Fruit fly (Drosophila melanogaster) Kc167 (cell line): ENCODE results near the gene Atpalpha.

Source experiments
- Myc ChIP-seq: fragments of >200 bp; optimal IDR thresholded peaks from 2 replicates; lab custom pipeline; 2017; ENCODE audit warnings: missing external identifiers
- Sin3A ChIP-seq: fragments of >200 bp; optimal IDR thresholded peaks from 2 replicates; lab custom pipeline; 2018; ENCODE audit warnings: missing external identifiers
- h ChIP-seq: fragments of >200 bp; optimal IDR thresholded peaks from 3 replicates; lab custom pipeline; 2018; ENCODE audit warnings: missing external identifiers
- insv ChIP-seq: fragments of >200 bp; optimal IDR thresholded peaks from 3 replicates; lab custom pipeline; 2018; ENCODE audit warnings: missing external identifiers
- psq ChIP-seq: fragments of >200 bp; optimal IDR thresholded peaks from 2 replicates; lab custom pipeline; 2017; ENCODE audit warnings: missing external identifiers
- ttk ChIP-seq: sonication (Bioruptor generic); optimal IDR thresholded peaks from 2 replicates; lab custom pipeline; 2017; ENCODE audit warnings: missing external identifiers

Gene Atpalpha

dm6 chr3R:20949749-20950676 is 1.5 kb downstream of the Atpalpha start:
- no peak for TF ChIP-seq psq
- no peak for TF ChIP-seq insv (lab: Kevin White, UChicago)
- no peak for TF ChIP-seq h (lab: Kevin White, UChicago)
- TF ChIP-seq Sin3A (lab: Kevin White, UChicago) = no peak
- no peak for TF ChIP-seq ttk (lab: Kevin White, UChicago)
- no peak for TF ChIP-seq Myc (lab: Kevin White, UChicago)

- TF ChIP-seq insv (lab: Kevin White, UChicago) = no peak
- no peak for TF ChIP-seq psq
- TF ChIP-seq h (lab: Kevin White, UChicago) = no peak
- no peak for TF ChIP-seq Sin3A (lab: Kevin White, UChicago)
- no peak for TF ChIP-seq Myc (lab: Kevin White, UChicago)
- TF ChIP-seq ttk (lab: Kevin White, UChicago) = no peak
Measured at dm6 chr3R:20950677-20951018, 2.1 kb downstream of the Atpalpha start.

- TF ChIP-seq insv (lab: Kevin White, UChicago) = no peak
- TF ChIP-seq ttk (lab: Kevin White, UChicago) = no peak
- TF ChIP-seq Myc (lab: Kevin White, UChicago) = no peak
- no peak for TF ChIP-seq Sin3A (lab: Kevin White, UChicago)
- TF ChIP-seq psq = no peak
- no peak for TF ChIP-seq h (lab: Kevin White, UChicago)
Measured at dm6 chr3R:20951353-20951955, 2.9 kb downstream of the Atpalpha start.

- no peak for TF ChIP-seq ttk (lab: Kevin White, UChicago)
- no peak for TF ChIP-seq Sin3A (lab: Kevin White, UChicago)
- TF ChIP-seq Myc (lab: Kevin White, UChicago) = no peak
- no peak for TF ChIP-seq insv (lab: Kevin White, UChicago)
- TF ChIP-seq psq = no peak
- no peak for TF ChIP-seq h (lab: Kevin White, UChicago)
Measured at dm6 chr3R:20952423-20953013, 4.0 kb downstream of the Atpalpha start.

dm6 chr3R:20954531-20954930 is 6.0 kb downstream of the Atpalpha start:
- TF ChIP-seq Myc (lab: Kevin White, UChicago) (no peak), insv (lab: Kevin White, UChicago) (no peak)

- TF ChIP-seq h (lab: Kevin White, UChicago) = no peak
- no peak for TF ChIP-seq insv (lab: Kevin White, UChicago)
- no peak for TF ChIP-seq psq
- no peak for TF ChIP-seq Myc (lab: Kevin White, UChicago)
- TF ChIP-seq Sin3A (lab: Kevin White, UChicago) = no peak
- TF ChIP-seq ttk (lab: Kevin White, UChicago) = no peak
Measured at dm6 chr3R:20955119-20955518, 6.6 kb downstream of the Atpalpha start.

- TF ChIP-seq ttk (lab: Kevin White, UChicago) (no peak), Myc (lab: Kevin White, UChicago) (no peak), psq (no peak), h (lab: Kevin White, UChicago) (no peak), insv (lab: Kevin White, UChicago) (no peak), Sin3A (lab: Kevin White, UChicago) (no peak)
Measured at dm6 chr3R:20955932-20956636, 7.6 kb downstream of the Atpalpha start.

- TF ChIP-seq psq (no peak), Myc (lab: Kevin White, UChicago) (no peak), ttk (lab: Kevin White, UChicago) (no peak), Sin3A (lab: Kevin White, UChicago) (no peak), insv (lab: Kevin White, UChicago) (no peak)
Measured at dm6 chr3R:20956875-20957874, 8.7 kb downstream of the Atpalpha start.

- TF ChIP-seq insv (lab: Kevin White, UChicago) = no peak
Measured at dm6 chr3R:20958599-20959150, 10.2 kb downstream of the Atpalpha start.

- TF ChIP-seq Myc (lab: Kevin White, UChicago) (no peak), insv (lab: Kevin White, UChicago) (no peak), ttk (lab: Kevin White, UChicago) (no peak), psq (no peak), h (lab: Kevin White, UChicago) (no peak), Sin3A (lab: Kevin White, UChicago) (no peak)
Measured at dm6 chr3R:20960881-20961518, 12.5 kb downstream of the Atpalpha start.
